Fruit fly (Drosophila melanogaster) whole organism, embryonic: Measurements from ENCODE around the gene CG15717.

ENCODE experiments used
- Abd-B ChIP-seq: fragments of 200-800 bp; sonication (Bioruptor generic); optimal IDR thresholded peaks from 2 replicates; lab custom pipeline; 2018; ENCODE audit warnings: missing biosample characterization, mild to moderate bottlenecking, missing genetic modification characterization, moderate library complexity
- Atf6 ChIP-seq: fragments of 200-800 bp; sonication (Bioruptor generic); IDR thresholded peaks from 2 replicates; pipeline ENCODE4 v1.3.6; 2022; ENCODE audit warnings: missing biosample characterization, missing genetic modification characterization
- Bdp1 ChIP-seq: fragments of 200-800 bp; sonication (Bioruptor generic); optimal IDR thresholded peaks from 3 replicates; lab custom pipeline; 2016; ENCODE audit warnings: missing biosample characterization, missing genetic modification characterization
- CG1024 ChIP-seq: fragments of 200-800 bp; sonication (Bioruptor generic); IDR thresholded peaks from 2 replicates; pipeline ENCODE4 v1.3.6; 2022; ENCODE audit warnings: missing biosample characterization, missing genetic modification characterization
- CG12391 ChIP-seq: fragments of 200-800 bp; sonication (Bioruptor generic); optimal IDR thresholded peaks from 3 replicates; lab custom pipeline; 2018; ENCODE audit warnings: missing biosample characterization, mild to moderate bottlenecking, missing genetic modification characterization, moderate library complexity
- CG13424 ChIP-seq: fragments of 200-800 bp; sonication (Bioruptor generic); optimal IDR thresholded peaks from 2 replicates; lab custom pipeline; 2019; ENCODE audit warnings: missing biosample characterization, mild to moderate bottlenecking, missing genetic modification characterization, moderate library complexity
- CG14667 ChIP-seq: fragments of 200-800 bp; sonication (Bioruptor generic); IDR thresholded peaks from 2 replicates; pipeline ENCODE4 v1.3.6; 2022; ENCODE audit warnings: missing biosample characterization, missing genetic modification characterization
- CG14710 ChIP-seq: fragments of 200-800 bp; sonication (Bioruptor generic); optimal IDR thresholded peaks from 3 replicates; lab custom pipeline; 2019; ENCODE audit warnings: missing biosample characterization, mild to moderate bottlenecking, missing genetic modification characterization, moderate library complexity
- CG15601 ChIP-seq: fragments of 200-800 bp; sonication (Bioruptor generic); optimal IDR thresholded peaks from 3 replicates; lab custom pipeline; 2019; ENCODE audit warnings: missing biosample characterization, mild to moderate bottlenecking, missing genetic modification characterization, moderate library complexity
- CG17385 ChIP-seq: fragments of 200-800 bp; sonication (Bioruptor generic); optimal IDR thresholded peaks from 3 replicates; lab custom pipeline; 2018; ENCODE audit warnings: missing biosample characterization, mild to moderate bottlenecking, missing genetic modification characterization
- CG18764 ChIP-seq: fragments of 200-800 bp; sonication (Bioruptor generic); optimal IDR thresholded peaks from 3 replicates; lab custom pipeline; 2016; ENCODE audit warnings: missing biosample characterization, missing genetic modification characterization
- CG31224 ChIP-seq: fragments of 200-800 bp; sonication (Bioruptor generic); IDR thresholded peaks from 2 replicates; pipeline ENCODE4 v1.3.6; 2022; ENCODE audit warnings: missing biosample characterization, missing genetic modification characterization
- CG34376 ChIP-seq: fragments of 200-800 bp; sonication (Bioruptor generic); optimal IDR thresholded peaks from 2 replicates; lab custom pipeline; 2018; ENCODE audit warnings: missing biosample characterization, mild to moderate bottlenecking, missing genetic modification characterization
- CkIIα-i1 ChIP-seq: fragments of 200-800 bp; sonication (Bioruptor generic); IDR thresholded peaks from 2 replicates; pipeline ENCODE4 v1.3.6; 2022; ENCODE audit warnings: missing biosample characterization, missing genetic modification characterization
- Dfd ChIP-seq, 2 experiments: fragments of >200 bp; optimal IDR thresholded peaks; 2 replicates each; lab custom pipeline; 2017; ENCODE audit warnings: missing biosample characterization in 2 of 2, missing genetic modification characterization in 2 of 2
- Elba2 ChIP-seq: fragments of 200-800 bp; sonication (Bioruptor generic); optimal IDR thresholded peaks from 3 replicates; lab custom pipeline; 2016; ENCODE audit warnings: missing biosample characterization, missing genetic modification characterization
- Hr39 ChIP-seq: fragments of >200 bp; optimal IDR thresholded peaks from 2 replicates; lab custom pipeline; 2017
- Hr78 ChIP-seq, 2 experiments: fragments of 200-800 bp in 1 of 2; fragments of >200 bp in 1 of 2; sonication (Bioruptor generic) in 1 of 2; optimal IDR thresholded peaks; 2 replicates each; lab custom pipeline; 2017 to 2019; ENCODE audit warnings: missing biosample characterization in 2 of 2, missing genetic modification characterization in 2 of 2, mild to moderate bottlenecking in 1 of 2, moderate library complexity in 1 of 2
- NC2α ChIP-seq: fragments of 200-800 bp; sonication (Bioruptor generic); optimal IDR thresholded peaks from 2 replicates; lab custom pipeline; 2016; ENCODE audit warnings: missing biosample characterization, missing genetic modification characterization
- NFAT ChIP-seq: fragments of 200-800 bp; sonication (Bioruptor generic); IDR thresholded peaks from 2 replicates; pipeline ENCODE4 v1.3.6; 2022; ENCODE audit warnings: missing biosample characterization, missing genetic modification characterization
- Pdp1 ChIP-seq, 2 experiments: fragments of 200-800 bp; sonication (Bioruptor generic); optimal IDR thresholded peaks; 3 replicates each; lab custom pipeline; 2016; ENCODE audit warnings: missing biosample characterization in 2 of 2, missing genetic modification characterization in 2 of 2, mild to moderate bottlenecking in 1 of 2, moderate library complexity in 1 of 2
- Sox102F ChIP-seq: fragments of 200-800 bp; sonication (Bioruptor generic); optimal IDR thresholded peaks from 2 replicates; lab custom pipeline; 2018; ENCODE audit warnings: missing biosample characterization, mild to moderate bottlenecking, missing genetic modification characterization, moderate library complexity
- Tbp ChIP-seq: fragments of >200 bp; optimal IDR thresholded peaks from 2 replicates; lab custom pipeline; 2018; ENCODE audit warnings: missing biosample characterization, missing genetic modification characterization
- Vsx1 ChIP-seq: fragments of 200-800 bp; sonication (Bioruptor generic); optimal IDR thresholded peaks from 2 replicates; lab custom pipeline; 2017; ENCODE audit warnings: missing biosample characterization, mild to moderate bottlenecking, missing genetic modification characterization, missing genetic modification reagents
- ab ChIP-seq: fragments of 200-800 bp; sonication (Bioruptor generic); optimal IDR thresholded peaks from 2 replicates; lab custom pipeline; 2016; ENCODE audit warnings: missing biosample characterization, missing genetic modification characterization
- br ChIP-seq: fragments of >200 bp; optimal IDR thresholded peaks from 2 replicates; lab custom pipeline; 2017
- cas ChIP-seq: fragments of 200-800 bp; sonication (Bioruptor generic); IDR thresholded peaks from 2 replicates; pipeline ENCODE4 v1.3.6; 2022; ENCODE audit warnings: missing biosample characterization, missing genetic modification characterization
- chm ChIP-seq: fragments of 200-800 bp; sonication (Bioruptor generic); IDR thresholded peaks from 2 replicates; pipeline ENCODE4 v1.3.6; 2022; ENCODE audit warnings: missing biosample characterization, missing genetic modification characterization
- dm ChIP-seq: fragments of 200-800 bp; sonication (Bioruptor generic); optimal IDR thresholded peaks from 3 replicates; lab custom pipeline; 2016; ENCODE audit warnings: missing biosample characterization, missing genetic modification characterization
- dmrt11E ChIP-seq: fragments of 200-800 bp; sonication (Bioruptor generic); optimal IDR thresholded peaks from 3 replicates; lab custom pipeline; 2018; ENCODE audit warnings: missing biosample characterization, mild to moderate bottlenecking, missing genetic modification characterization, moderate library complexity
- dpn ChIP-seq, 2 experiments: fragments of 200-800 bp; sonication (Bioruptor generic); optimal IDR thresholded peaks; 3 replicates each; lab custom pipeline; 2016; ENCODE audit warnings: missing biosample characterization in 2 of 2, missing genetic modification characterization in 2 of 2
- eve ChIP-seq, 2 experiments: fragments of >200 bp; optimal IDR thresholded peaks; 2 replicates each; lab custom pipeline; 2017; ENCODE audit warnings: missing biosample characterization in 2 of 2, missing genetic modification characterization in 2 of 2
- exex ChIP-seq: fragments of 200-800 bp; sonication (Bioruptor generic); optimal IDR thresholded peaks from 4 replicates; lab custom pipeline; 2018; ENCODE audit warnings: missing biosample characterization, mild to moderate bottlenecking, missing genetic modification characterization, moderate library complexity
- fd96Cb ChIP-seq: fragments of 200-800 bp; sonication (Bioruptor generic); optimal IDR thresholded peaks from 2 replicates; lab custom pipeline; 2018; ENCODE audit warnings: missing biosample characterization, mild to moderate bottlenecking, missing genetic modification characterization, moderate library complexity
- gcm2 ChIP-seq: fragments of 200-800 bp; sonication (Bioruptor generic); optimal IDR thresholded peaks from 2 replicates; lab custom pipeline; 2016; ENCODE audit warnings: missing biosample characterization, missing genetic modification characterization
- grau ChIP-seq: fragments of 200-800 bp; optimal IDR thresholded peaks from 3 replicates; lab custom pipeline; 2019; ENCODE audit warnings: missing biosample characterization, mild to moderate bottlenecking, missing genetic modification characterization, moderate library complexity
- insv ChIP-seq, 2 experiments: fragments of 200-800 bp; sonication (Bioruptor generic); optimal IDR thresholded peaks; 3 replicates each; lab custom pipeline; 2016 to 2018; ENCODE audit warnings: missing biosample characterization in 2 of 2, missing genetic modification characterization in 2 of 2
- kah ChIP-seq: fragments of 200-800 bp; sonication (Bioruptor generic); optimal IDR thresholded peaks from 2 replicates; lab custom pipeline; 2018; ENCODE audit warnings: missing biosample characterization, mild to moderate bottlenecking, missing genetic modification characterization
- knrl ChIP-seq: fragments of 200-800 bp; sonication (Bioruptor generic); IDR thresholded peaks from 3 replicates; pipeline ENCODE4 v1.3.6; 2022; ENCODE audit warnings: missing biosample characterization, missing genetic modification characterization; ENCODE audit not compliant: partially characterized antibody
- lab ChIP-seq: fragments of 200-800 bp; sonication (Bioruptor generic); optimal IDR thresholded peaks from 3 replicates; lab custom pipeline; 2017; ENCODE audit warnings: missing biosample characterization, missing genetic modification characterization, mild to moderate bottlenecking, moderate library complexity, missing genetic modification reagents
- lbe ChIP-seq: fragments of 200-800 bp; sonication (Bioruptor generic); optimal IDR thresholded peaks from 2 replicates; lab custom pipeline; 2016; ENCODE audit warnings: missing biosample characterization, mild to moderate bottlenecking, missing genetic modification characterization
- maf-S ChIP-seq: fragments of 200-800 bp; sonication (Bioruptor generic); optimal IDR thresholded peaks from 2 replicates; lab custom pipeline; 2016; ENCODE audit warnings: missing biosample characterization, missing genetic modification characterization
- odd ChIP-seq: fragments of 200-800 bp; sonication (Bioruptor generic); optimal IDR thresholded peaks from 2 replicates; lab custom pipeline; 2017; ENCODE audit warnings: missing biosample characterization, mild to moderate bottlenecking, missing genetic modification characterization
- pb ChIP-seq: fragments of 200-800 bp; sonication (Bioruptor generic); optimal IDR thresholded peaks from 3 replicates; lab custom pipeline; 2016; ENCODE audit warnings: missing biosample characterization, missing genetic modification characterization
- psq ChIP-seq: fragments of 200-800 bp; sonication (Bioruptor generic); optimal IDR thresholded peaks from 2 replicates; lab custom pipeline; 2017; ENCODE audit warnings: missing biosample characterization, missing genetic modification characterization
- repo ChIP-seq: fragments of 200-800 bp; sonication (Bioruptor generic); optimal IDR thresholded peaks from 2 replicates; lab custom pipeline; 2016; ENCODE audit warnings: missing biosample characterization, missing genetic modification characterization
- salm ChIP-seq: fragments of 200-800 bp; sonication (Bioruptor generic); optimal IDR thresholded peaks from 2 replicates; lab custom pipeline; 2018; ENCODE audit warnings: missing biosample characterization, mild to moderate bottlenecking, missing genetic modification characterization
- sd ChIP-seq: fragments of 200-800 bp; sonication (Bioruptor generic); optimal IDR thresholded peaks from 3 replicates; lab custom pipeline; 2018; ENCODE audit warnings: missing biosample characterization, mild to moderate bottlenecking, missing genetic modification characterization, moderate library complexity
- sisA ChIP-seq: fragments of 200-800 bp; sonication (Bioruptor generic); IDR thresholded peaks from 2 replicates; pipeline ENCODE4 v1.3.6; 2022; ENCODE audit warnings: missing biosample characterization, missing genetic modification characterization
- sqz ChIP-seq: fragments of 200-800 bp; sonication (Bioruptor generic); optimal IDR thresholded peaks from 3 replicates; lab custom pipeline; 2018; ENCODE audit warnings: missing biosample characterization, mild to moderate bottlenecking, missing genetic modification characterization
- zen2 ChIP-seq: fragments of 200-800 bp; sonication (Bioruptor generic); IDR thresholded peaks from 3 replicates; pipeline ENCODE4 v1.3.6; 2022; ENCODE audit warnings: missing biosample characterization, missing genetic modification characterization; ENCODE audit not compliant: partially characterized antibody
- zfh1 ChIP-seq: fragments of 200-800 bp; sonication (Bioruptor generic); IDR thresholded peaks from 3 replicates; pipeline ENCODE4 v1.3.6; 2022; ENCODE audit warnings: missing biosample characterization, missing genetic modification characterization

CG15717 gene

DNA sequence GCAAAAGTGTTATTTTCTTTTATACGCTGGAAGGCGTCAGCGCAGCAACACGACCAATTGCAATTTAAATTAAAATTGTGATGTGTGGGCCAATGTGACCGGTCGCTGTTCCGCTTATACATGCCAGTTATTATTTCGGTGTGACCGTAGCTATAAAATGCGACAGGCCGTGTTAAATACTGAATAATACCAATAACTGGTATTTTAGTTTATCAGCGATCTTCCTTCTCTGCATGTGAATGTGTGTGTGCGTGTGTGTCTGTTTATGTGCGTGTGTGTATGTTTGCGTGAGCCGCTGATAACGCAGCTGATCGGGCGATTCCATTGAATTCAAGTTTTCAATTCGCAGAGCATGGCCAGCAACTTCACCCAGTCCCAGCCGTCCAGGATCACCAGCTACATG, at the start of gene CG15717, which contains the start of the genes CG32638 and MFS10 (continued):
- no peak for TF ChIP-seq salm
- no peak for TF ChIP-seq lbe (GFP tag; lab: Kevin White, UChicago)
- peak; percentile 59 for TF ChIP-seq sd (tag; lab: Kevin White, UChicago)
- TF ChIP-seq fd96Cb = no peak
- TF ChIP-seq Pdp1 (GFP tag; optimal IDR thresholded peaks at IDR 0.05; lab: Kevin White, UChicago) = peak in 1 of 2 experiments; percentile 43
- TF ChIP-seq CG34376 = no peak
- TF ChIP-seq lab = peak; percentile 19
- TF ChIP-seq CG14667 (GFP tag; lab: Robert Waterston, UW) = no peak
- no peak for TF ChIP-seq NFAT
- no peak for TF ChIP-seq Dfd (GFP tag; optimal IDR thresholded peaks at IDR 0.05; lab: Kevin White, UChicago)
- no peak for TF ChIP-seq NC2α (GFP tag; lab: Kevin White, UChicago)
- no peak for TF ChIP-seq psq (GFP tag; lab: Kevin White, UChicago)
- no peak for TF ChIP-seq CG17385 (GFP tag; lab: Kevin White, UChicago)
- peak; percentile 43; the same call in 1 of the 3 replicates for TF ChIP-seq knrl (GFP tag; lab: Robert Waterston, UW)
- no peak for TF ChIP-seq Sox102F (GFP tag; lab: Kevin White, UChicago)
- TF ChIP-seq Hr78 (GFP tag; optimal IDR thresholded peaks at IDR 0.05; lab: Kevin White, UChicago) = no peak
- no peak for TF ChIP-seq Hr39 (lab: Kevin White, UChicago)
- TF ChIP-seq Vsx1 (GFP tag; lab: Kevin White, UChicago) = no peak
- TF ChIP-seq grau (tag; lab: Kevin White, UChicago) = peak; percentile 12
- no peak for TF ChIP-seq eve (GFP tag; optimal IDR thresholded peaks at IDR 0.05; lab: Kevin White, UChicago)
- TF ChIP-seq CkIIα-i1 (GFP tag; lab: Robert Waterston, UW) = no peak
- no peak for TF ChIP-seq kah (GFP tag; lab: Kevin White, UChicago)
- no peak for TF ChIP-seq gcm2 (GFP tag; lab: Kevin White, UChicago)
- TF ChIP-seq CG31224 (GFP tag; lab: Robert Waterston, UW) = no peak
- TF ChIP-seq sisA (GFP tag; lab: Robert Waterston, UW) = no peak
- no peak for TF ChIP-seq CG18764 (GFP tag; lab: Kevin White, UChicago)
- TF ChIP-seq Tbp (GFP tag; lab: Kevin White, UChicago) = no peak
- no peak for TF ChIP-seq cas
- TF ChIP-seq Atf6 = no peak
- TF ChIP-seq br (lab: Kevin White, UChicago) = no peak
- peak in 1 of 2 experiments; percentile 31 for TF ChIP-seq insv (GFP tag; optimal IDR thresholded peaks at IDR 0.05; lab: Kevin White, UChicago)
- TF ChIP-seq chm (GFP tag; lab: Robert Waterston, UW) = no peak
- TF ChIP-seq odd (GFP tag; lab: Kevin White, UChicago) = no peak
- TF ChIP-seq repo (GFP tag; lab: Kevin White, UChicago) = no peak
- no peak for TF ChIP-seq pb
- peak; percentile 35 for TF ChIP-seq exex (tag; lab: Kevin White, UChicago)
- peak; percentile 24 for TF ChIP-seq CG12391 (tag; lab: Kevin White, UChicago)
- no peak for TF ChIP-seq Elba2
- no peak for TF ChIP-seq dmrt11E (tag; lab: Kevin White, UChicago)
- TF ChIP-seq zfh1 (GFP tag; lab: Robert Waterston, UW) = peak; percentile 31; the same call in 1 of the 3 replicates
- TF ChIP-seq maf-S (GFP tag; lab: Kevin White, UChicago) = no peak
- TF ChIP-seq Abd-B (GFP tag; lab: Kevin White, UChicago) = peak; percentile 6
- no peak for TF ChIP-seq ab (GFP tag; lab: Kevin White, UChicago)
- TF ChIP-seq CG1024 (GFP tag; lab: Robert Waterston, UW) = no peak
- peak in 1 of 2 experiments; percentile 6 for TF ChIP-seq dpn (GFP tag; optimal IDR thresholded peaks at IDR 0.05; lab: Kevin White, UChicago)
- peak; percentile 37 for TF ChIP-seq CG14710 (tag; lab: Kevin White, UChicago)
- TF ChIP-seq CG13424 (tag; lab: Kevin White, UChicago) = no peak
- TF ChIP-seq sqz (GFP tag; lab: Kevin White, UChicago) = no peak
- TF ChIP-seq CG15601 = peak; percentile 80
- no peak for TF ChIP-seq zen2 (GFP tag; lab: Robert Waterston, UW)
- peak; percentile 55 for TF ChIP-seq dm
- TF ChIP-seq Bdp1 = no peak
